Worm (Caenorhabditis elegans): Measurements from ENCODE around the gene vps-52.

DNA sequence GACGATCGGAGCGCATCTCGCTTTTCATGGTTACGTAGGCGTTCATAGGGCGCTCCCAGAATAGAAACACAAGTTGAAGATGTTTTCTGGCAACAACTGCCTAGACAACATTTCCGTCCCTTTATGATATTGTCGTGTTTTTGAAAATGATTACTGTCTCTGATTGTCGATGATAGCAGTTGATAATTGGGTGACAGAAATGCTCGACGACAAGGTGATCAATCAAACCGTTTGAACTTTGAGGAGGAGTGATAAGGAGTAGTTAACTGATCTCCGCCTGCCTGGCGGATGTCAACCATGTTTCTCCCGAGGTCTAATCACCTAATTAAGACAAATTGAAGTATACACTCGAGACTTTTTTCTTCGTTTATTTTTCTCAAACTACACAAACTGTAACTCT lies 18.8 kb downstream of the vps-52 start:
- TF ChIP-seq flt-1 (GFP tag; IDR thresholded peaks at IDR 0.05) (no peak), ztf-29 (GFP tag; IDR thresholded peaks at IDR 0.05) (no peak), klf-2 (GFP tag; conservative IDR thresholded peaks at IDR 0.05) (no peak), cog-1 (tag; optimal IDR thresholded peaks at IDR 0.05) (no peak)
